Worm (Caenorhabditis elegans): ENCODE results near the gene srx-16.

srx-16 gene

DNA sequence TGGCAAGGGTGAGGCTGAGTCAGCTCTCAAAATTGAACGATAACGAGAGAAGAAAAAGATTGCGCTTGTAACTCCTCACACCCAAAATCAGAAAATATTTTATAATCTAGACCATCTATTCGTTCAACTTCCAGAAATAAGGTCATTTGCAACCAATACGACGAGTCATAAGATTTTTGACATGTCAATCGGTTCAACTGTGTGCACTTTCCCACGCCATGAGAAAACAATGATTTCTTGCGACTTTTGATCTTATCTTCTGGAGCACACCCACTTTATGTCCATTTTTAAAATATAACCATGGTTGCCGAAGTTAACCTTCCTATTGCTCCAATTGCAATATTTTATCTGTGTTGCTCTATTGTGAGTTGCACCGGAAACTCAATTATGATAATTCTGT, 40.9 kb downstream of the srx-16 start, which contains the start of gene srsx-32:
TSS of gene srsx-32 (plus strand) at position 301 of the 400 bp plus-strand sequence.
- no peak for TF ChIP-seq ztf-23 (GFP tag; IDR thresholded peaks at IDR 0.05)
- TF ChIP-seq med-1 (GFP tag; optimal IDR thresholded peaks at IDR 0.05; ENCODE audit: insufficient read depth) = no peak
- TF ChIP-seq cog-1 (tag; optimal IDR thresholded peaks at IDR 0.05) = no peak
- TF ChIP-seq ref-1 (GFP tag; conservative IDR thresholded peaks at IDR 0.05) = no peak
- TF ChIP-seq klf-2 (GFP tag; conservative IDR thresholded peaks at IDR 0.05) = no peak
- no peak for TF ChIP-seq flt-1 (GFP tag; IDR thresholded peaks at IDR 0.05)
- no peak for TF ChIP-seq ztf-29 (GFP tag; IDR thresholded peaks at IDR 0.05)
- TF ChIP-seq T22C8.4 (GFP tag; IDR thresholded peaks at IDR 0.05) = no peak
- TF ChIP-seq tab-1 (GFP tag; IDR thresholded peaks at IDR 0.05) = no peak

DNA sequence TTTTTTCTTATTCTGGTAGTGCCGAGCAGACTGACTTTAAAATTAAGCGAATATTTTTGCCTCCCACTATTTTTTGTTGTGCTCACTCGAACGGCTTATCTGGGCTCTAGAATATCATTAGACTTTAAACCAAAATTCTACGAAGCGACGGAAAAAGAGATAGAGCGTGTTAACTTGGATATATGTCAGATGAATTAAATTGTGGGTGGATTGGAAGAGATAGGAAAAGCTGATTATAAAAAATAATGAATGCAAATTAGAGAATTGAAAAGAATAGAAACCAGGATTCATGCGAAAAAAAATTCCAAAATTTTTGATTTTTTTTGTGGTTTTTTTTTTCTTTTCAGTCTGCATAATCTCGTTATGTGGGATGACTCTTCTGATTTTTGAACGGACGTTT, 45.6 kb downstream of the srx-16 start, which contains the start of gene F20A1.4:
TSS of gene F20A1.4 (minus strand) at position 101 of the 400 bp plus-strand sequence.
- no peak for TF ChIP-seq ztf-23 (GFP tag; IDR thresholded peaks at IDR 0.05)
- TF ChIP-seq ztf-29 (GFP tag; IDR thresholded peaks at IDR 0.05) = no peak
- no peak for TF ChIP-seq klf-2 (GFP tag; conservative IDR thresholded peaks at IDR 0.05)
- no peak for TF ChIP-seq ref-1 (GFP tag; conservative IDR thresholded peaks at IDR 0.05)
- no peak for TF ChIP-seq flt-1 (GFP tag; IDR thresholded peaks at IDR 0.05)
- no peak for TF ChIP-seq med-1 (GFP tag; optimal IDR thresholded peaks at IDR 0.05; ENCODE audit: insufficient read depth)
- TF ChIP-seq T22C8.4 (GFP tag; IDR thresholded peaks at IDR 0.05) = no peak
- TF ChIP-seq tab-1 (GFP tag; IDR thresholded peaks at IDR 0.05) = no peak
- no peak for TF ChIP-seq cog-1 (tag; optimal IDR thresholded peaks at IDR 0.05)

DNA sequence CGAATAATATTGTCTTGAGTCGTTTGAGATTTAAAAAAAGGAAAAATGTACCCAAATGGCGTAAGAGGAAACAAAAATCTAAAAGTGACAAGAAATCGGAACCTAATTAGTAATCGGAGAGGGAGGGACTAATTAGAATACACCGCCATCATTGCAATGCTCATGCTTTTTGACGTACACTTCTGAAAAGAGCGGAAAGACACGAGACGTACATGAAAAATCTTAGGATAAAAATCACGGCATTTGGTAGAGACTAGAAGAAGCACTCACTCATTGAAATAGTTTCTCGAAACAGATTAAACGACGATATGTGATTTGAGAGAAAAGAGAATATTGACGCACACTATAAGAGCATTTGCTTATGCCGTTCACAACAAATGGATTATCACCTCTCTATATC, 46.8 kb downstream of the srx-16 start:
- no peak for TF ChIP-seq flt-1 (GFP tag; IDR thresholded peaks at IDR 0.05)
- TF ChIP-seq T22C8.4 (GFP tag; IDR thresholded peaks at IDR 0.05) = no peak

All from whole organism, midembryonic.